Worm (Caenorhabditis elegans) whole organism, L1 larva: ENCODE measurements around the gene sri-51.

Experiments used
- C04F5.9 ChIP-seq: sonication (generic microtip); optimal IDR thresholded peaks from 2 replicates; lab custom pipeline; 2016; ENCODE audit warnings: missing genetic modification characterization, missing compliant biosample characterization
- F16B12.6 ChIP-seq: fragments of 150-350 bp; optimal IDR thresholded peaks from 2 replicates; lab custom pipeline; 2014; ENCODE audit warnings: missing biosample characterization, missing genetic modification characterization
- aha-1 ChIP-seq: fragments of 150-350 bp; optimal IDR thresholded peaks from 2 replicates; lab custom pipeline; 2014; ENCODE audit warnings: missing biosample characterization, missing genetic modification characterization
- dpl-1 ChIP-seq, 3 experiments: fragments of 150-350 bp in 2 of 3; sonication (generic microtip) in 1 of 3; optimal IDR thresholded peaks; 2 replicates each; lab custom pipeline; 2014 to 2017; ENCODE audit warnings: missing biosample characterization in 3 of 3, missing genetic modification characterization in 3 of 3, missing genetic modification reagents in 3 of 3
- egl-13 ChIP-seq: sonication (generic microtip); optimal IDR thresholded peaks from 2 replicates; lab custom pipeline; 2016; ENCODE audit warnings: missing genotype, missing genetic modification reagents, missing genetic modification characterization, missing compliant biosample characterization
- ets-5 ChIP-seq: fragments of 200-800 bp; sonication (Bioruptor generic); IDR thresholded peaks from 2 replicates; pipeline ENCODE4 v1.3.6; 2022; ENCODE audit warnings: missing genetic modification characterization, missing compliant biosample characterization
- fkh-10 ChIP-seq: sonication (generic microtip); optimal IDR thresholded peaks from 2 replicates; lab custom pipeline; 2017; ENCODE audit warnings: missing biosample characterization, missing genetic modification reagents, missing genetic modification characterization
- fkh-4 ChIP-seq: sonication (generic microtip); optimal IDR thresholded peaks from 2 replicates; lab custom pipeline; 2016; ENCODE audit warnings: missing compliant biosample characterization, missing genetic modification characterization, borderline replicate concordance
- fkh-8 ChIP-seq: sonication (generic microtip); optimal IDR thresholded peaks from 2 replicates; lab custom pipeline; 2016; ENCODE audit warnings: mild to moderate bottlenecking, missing genetic modification characterization, missing compliant biosample characterization
- fos-1 ChIP-seq: fragments of 150-350 bp; optimal IDR thresholded peaks from 2 replicates; lab custom pipeline; 2014; ENCODE audit warnings: missing biosample characterization, missing genetic modification characterization
- hpl-2 ChIP-seq: fragments of 150-350 bp; optimal IDR thresholded peaks from 2 replicates; lab custom pipeline; 2014; ENCODE audit warnings: missing biosample characterization, missing genetic modification reagents, missing genetic modification characterization
- irx-1 ChIP-seq: sonication (generic microtip); optimal IDR thresholded peaks from 2 replicates; lab custom pipeline; 2016; ENCODE audit warnings: missing genetic modification characterization, missing compliant biosample characterization
- jun-1 ChIP-seq: fragments of 150-350 bp; optimal IDR thresholded peaks from 2 replicates; lab custom pipeline; 2014; ENCODE audit warnings: missing biosample characterization, missing genetic modification reagents, missing genetic modification characterization
- lin-15B ChIP-seq: fragments of 150-350 bp; sonication (generic microtip); optimal IDR thresholded peaks from 3 replicates; lab custom pipeline; 2014; ENCODE audit warnings: missing biosample characterization, missing genetic modification characterization
- mab-9 ChIP-seq: fragments of 200-800 bp; sonication (Bioruptor generic); IDR thresholded peaks from 2 replicates; pipeline ENCODE4 v1.3.6; 2022; ENCODE audit warnings: missing genetic modification reagents, missing genetic modification characterization, missing compliant biosample characterization
- nhr-76 ChIP-seq: sonication (generic microtip); optimal IDR thresholded peaks from 2 replicates; lab custom pipeline; 2017; ENCODE audit warnings: missing biosample characterization, missing genetic modification characterization
- nhr-77 ChIP-seq: fragments of 150-350 bp; optimal IDR thresholded peaks from 2 replicates; lab custom pipeline; 2014; ENCODE audit warnings: missing biosample characterization, missing genetic modification characterization
- nhr-84 ChIP-seq: sonication (generic microtip); optimal IDR thresholded peaks from 2 replicates; lab custom pipeline; 2017; ENCODE audit warnings: missing biosample characterization, missing genetic modification characterization
- nhr-85 ChIP-seq: sonication (generic microtip); peaks from one replicate; lab custom pipeline; 2016; ENCODE audit warnings: missing genetic modification characterization, inconsistent platforms, missing compliant biosample characterization
- rnt-1 ChIP-seq: sonication (generic microtip); optimal IDR thresholded peaks from 2 replicates; lab custom pipeline; 2016; ENCODE audit warnings: mild to moderate bottlenecking, missing genetic modification characterization, moderate library complexity, missing compliant biosample characterization
- snpc-4 ChIP-seq: fragments of 150-350 bp; optimal IDR thresholded peaks from 2 replicates; lab custom pipeline; 2014; ENCODE audit warnings: missing biosample characterization, missing genetic modification characterization

Gene sri-51

DNA sequence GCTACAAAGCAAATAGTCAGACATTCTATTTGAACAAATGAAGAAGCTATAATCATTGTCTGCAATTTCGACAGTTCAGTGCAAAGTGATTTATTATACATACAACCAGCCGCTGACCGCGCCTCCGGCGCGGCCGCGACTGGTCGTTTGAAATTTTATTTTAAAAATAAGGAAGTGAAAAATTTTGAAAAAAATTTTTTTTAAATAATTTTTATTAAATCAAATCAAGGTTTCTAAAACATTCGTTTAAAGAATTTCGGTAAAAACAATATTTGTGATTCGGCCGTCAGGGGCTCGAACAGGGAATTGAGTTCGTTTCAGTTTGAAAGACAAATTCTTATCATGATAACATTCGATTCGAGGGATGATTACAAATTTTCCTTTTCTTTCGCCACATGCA is 26.7 kb downstream of the sri-51 start, which contains the start of gene Y27F2A.10:
Y27F2A.10 (minus strand) TSS at position 101 of the 400 bp plus-strand sequence.
- TF ChIP-seq fkh-4 (tag; lab: Kevin White, UChicago) (no peak), nhr-77 (tag; lab: Kevin White, UChicago) (no peak), irx-1 (tag; lab: Kevin White, UChicago) (no peak)
- TF ChIP-seq, all 84 proteins: peak for 0

DNA sequence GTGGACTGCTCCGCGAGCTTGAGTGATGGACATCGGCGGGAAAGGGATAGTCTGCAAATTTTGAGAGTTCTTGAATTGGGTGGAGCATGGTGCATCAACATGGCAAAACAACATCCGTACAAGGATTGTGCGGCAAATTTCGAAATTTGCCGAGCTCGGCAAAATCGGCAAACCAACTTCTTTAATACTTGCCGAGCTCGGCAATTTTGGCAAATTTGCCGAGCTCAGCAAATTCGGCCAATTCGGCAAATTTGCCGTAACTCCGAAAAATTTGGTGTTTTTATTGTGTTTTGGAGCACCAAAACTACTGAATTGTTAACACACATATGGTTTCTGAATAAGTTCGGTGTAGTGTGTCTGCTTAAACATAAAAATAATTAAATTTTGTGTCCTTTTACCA is 28.8 kb downstream of the sri-51 start, which contains the start of gene fbxc-55:
fbxc-55 (minus strand) TSS at position 101 of the 400 bp plus-strand sequence.
- no peak for TF ChIP-seq F16B12.6 (tag; lab: Kevin White, UChicago)
- no peak for TF ChIP-seq mab-9 (GFP tag; lab: Robert Waterston, UW)
- TF ChIP-seq nhr-76 (tag; lab: Kevin White, UChicago), result no peak
- no peak for TF ChIP-seq nhr-85 (tag; lab: Kevin White, UChicago)
- no peak for TF ChIP-seq C04F5.9 (tag; lab: Kevin White, UChicago)

DNA sequence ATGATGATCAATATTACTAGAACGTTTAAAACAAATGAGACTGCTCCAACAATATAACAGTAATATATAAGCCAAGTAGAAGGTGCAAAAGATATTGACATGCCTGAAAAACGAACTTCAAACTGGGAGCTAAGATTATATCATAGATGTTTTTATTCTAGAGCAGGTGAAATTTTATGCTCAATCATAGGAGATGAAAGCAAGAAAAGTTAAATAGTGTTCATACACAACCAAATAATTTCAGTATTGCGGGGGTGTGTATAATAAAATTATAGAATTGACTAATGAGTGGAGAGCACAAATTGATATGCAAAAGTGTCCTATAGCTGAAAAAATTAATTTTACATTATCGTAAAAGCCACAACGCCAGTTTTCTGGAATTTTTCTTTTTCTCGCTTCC is 39.9 kb downstream of the sri-51 start, which contains the start of gene sri-34:
sri-34 (minus strand) TSS at position 101 of the 400 bp plus-strand sequence.
- TF ChIP-seq aha-1 (tag; lab: Kevin White, UChicago) (no peak), lin-15B (tag; lab: Kevin White, UChicago) (no peak)

DNA sequence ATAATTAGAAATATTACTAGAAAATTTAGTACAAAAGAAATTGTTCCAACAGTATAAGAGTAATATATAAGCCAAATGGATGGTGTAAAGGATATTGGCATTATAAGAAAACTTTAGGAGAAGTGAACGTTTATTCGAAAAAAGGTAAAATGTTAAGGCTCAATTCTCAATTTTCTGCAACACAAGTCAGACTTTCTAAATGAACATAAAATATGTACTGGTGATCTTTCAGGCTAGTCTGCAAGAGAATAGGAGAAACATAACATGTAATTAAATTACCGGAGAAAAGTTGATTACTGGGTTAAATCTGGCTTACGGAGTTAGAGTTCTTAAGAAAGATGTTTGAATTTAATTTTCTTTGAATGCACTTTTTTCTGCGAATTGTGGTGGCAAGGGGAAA is 42.1 kb downstream of the sri-51 start, which contains the start of gene sri-33:
sri-33 (minus strand) TSS at position 101 of the 400 bp plus-strand sequence.
- TF ChIP-seq fkh-8 (tag; lab: Kevin White, UChicago) (peak; percentile 57), fkh-10 (no peak)

DNA sequence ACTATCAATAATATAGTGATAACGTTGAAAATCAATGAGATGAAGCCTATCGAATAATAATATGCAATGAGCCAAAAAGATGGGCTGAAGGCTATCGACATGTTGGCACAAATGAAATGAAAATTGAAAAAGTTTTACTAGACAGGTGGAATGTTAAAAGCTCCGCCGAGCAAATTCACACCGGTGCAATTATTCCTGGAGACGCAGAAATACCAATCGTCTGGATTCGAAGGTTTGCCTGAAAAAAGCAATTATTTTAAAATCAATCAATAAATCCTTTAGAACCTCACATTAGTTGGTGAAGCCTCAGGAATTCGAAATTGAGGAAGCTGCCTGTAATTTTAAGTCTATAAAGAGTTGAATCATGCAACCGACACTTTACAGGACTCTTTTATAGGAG is 44.5 kb downstream of the sri-51 start, which contains the start of gene sri-32:
sri-32 (minus strand) TSS at position 101 of the 400 bp plus-strand sequence.
- TF ChIP-seq aha-1 (tag; lab: Kevin White, UChicago), result no peak
- TF ChIP-seq dpl-1 (GFP tag; optimal IDR thresholded peaks at IDR 0.05; lab: Kevin White, UChicago), result no peak
- TF ChIP-seq, all 84 proteins: peak for 0

DNA sequence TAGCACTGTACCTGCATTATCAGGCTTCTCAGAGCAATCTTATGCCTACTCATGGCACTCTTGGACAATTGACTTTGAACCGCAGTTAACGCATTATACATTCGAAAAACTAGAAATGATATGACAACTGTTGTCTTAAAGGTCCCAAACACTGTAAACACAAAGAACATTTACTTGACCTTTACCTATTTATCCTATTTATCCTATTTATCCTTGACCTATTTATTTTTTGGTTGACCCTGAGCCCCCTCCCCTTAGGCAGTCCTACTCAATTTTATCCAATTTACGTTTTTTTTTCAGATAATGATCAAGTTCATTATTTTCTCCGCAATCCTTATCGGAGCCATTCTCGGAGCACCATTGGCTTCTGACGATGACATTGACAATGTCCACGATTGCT is 47.3 kb downstream of the sri-51 start, which contains the start of the genes T10D4.14 and T10D4.19:
T10D4.14 (minus strand) TSS at position 101 of the 400 bp plus-strand sequence.
T10D4.19 (plus strand) TSS at position 304 of the 400 bp plus-strand sequence.
- TF ChIP-seq egl-13 (tag; lab: Kevin White, UChicago), result no peak
- TF ChIP-seq C04F5.9 (tag; lab: Kevin White, UChicago), result no peak

DNA sequence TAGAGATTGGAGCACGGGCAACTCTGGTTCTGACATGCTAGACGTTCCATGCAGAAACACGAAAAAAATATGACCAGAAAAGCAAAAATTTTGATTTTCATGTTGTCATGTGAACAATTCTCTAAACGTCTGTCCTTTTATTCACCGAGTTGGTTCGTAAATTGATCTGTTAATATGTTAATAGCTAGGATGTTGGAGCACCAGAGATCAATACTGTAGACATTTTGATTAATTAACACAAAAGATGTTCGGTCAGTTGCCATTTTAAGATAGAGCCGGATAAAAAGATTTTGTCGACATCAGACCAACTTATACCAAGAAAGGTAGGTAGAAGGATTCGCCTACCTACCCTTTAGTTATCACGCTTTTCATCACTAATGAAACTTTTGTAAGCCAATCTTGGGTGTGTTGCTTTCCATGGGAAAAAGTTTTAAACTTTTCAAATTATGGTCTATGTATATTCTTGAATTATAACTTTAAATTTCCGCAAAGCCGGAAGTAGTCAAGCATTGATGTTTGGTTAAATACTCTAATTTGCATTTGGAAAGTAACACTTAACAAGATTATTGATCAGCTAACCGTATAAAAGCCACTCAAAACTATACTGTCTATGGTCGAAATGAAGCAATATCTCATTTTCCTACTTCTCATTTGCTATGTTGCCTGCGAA is 49.2 kb downstream of the sri-51 start, which contains the start of the genes T10D4.11 and T10D4.1:
T10D4.11 (minus strand) TSS at position 101 of the 670 bp plus-strand sequence.
T10D4.1 (plus strand) TSS at position 620 of the 670 bp plus-strand sequence.
- TF ChIP-seq nhr-85 (tag; lab: Kevin White, UChicago), result no peak
- no peak for TF ChIP-seq rnt-1 (tag; lab: Kevin White, UChicago)
- no peak for TF ChIP-seq dpl-1 (GFP tag; optimal IDR thresholded peaks at IDR 0.05; lab: Kevin White, UChicago)
- TF ChIP-seq snpc-4 (tag; lab: Kevin White, UChicago), result no peak
- no peak for TF ChIP-seq hpl-2 (GFP tag; lab: Kevin White, UChicago)
- no peak for TF ChIP-seq ets-5

DNA sequence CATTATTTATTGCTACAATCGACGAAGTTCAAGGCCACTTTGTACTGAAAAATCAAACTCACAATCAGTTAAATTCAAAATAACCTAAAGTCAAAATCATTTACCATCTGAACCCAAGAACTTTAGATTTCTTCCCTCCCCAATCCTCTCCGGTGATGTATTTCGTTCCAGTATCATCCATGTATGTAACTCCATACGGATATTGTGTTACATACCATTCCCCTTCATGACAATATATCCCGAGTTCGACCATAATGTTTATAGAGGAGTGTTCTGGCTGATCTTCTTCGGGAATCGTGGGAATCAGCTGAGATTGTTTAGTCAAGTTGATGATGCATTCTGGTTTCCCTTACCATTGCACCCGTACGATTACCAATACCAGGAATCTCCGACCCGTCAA is 50.5 kb downstream of the sri-51 start:
- TF ChIP-seq jun-1 (tag; lab: Kevin White, UChicago) (no peak), fos-1 (tag; lab: Kevin White, UChicago) (no peak), nhr-84 (tag; lab: Kevin White, UChicago) (no peak), fkh-8 (tag; lab: Kevin White, UChicago) (no peak), nhr-85 (tag; lab: Kevin White, UChicago) (no peak)
